Worm (Caenorhabditis elegans) whole organism, L4 larva: Measurements from ENCODE around the gene C06A6.4.

ENCODE experiments used
- D1046.2 ChIP-seq: fragments of 200-800 bp; sonication (Bioruptor generic); IDR thresholded peaks from 2 replicates; pipeline ENCODE4 v1.3.6; 2022; ENCODE audit warnings: missing genetic modification characterization, missing compliant biosample characterization
- F10B5.3 ChIP-seq: sonication (generic microtip); optimal IDR thresholded peaks from 2 replicates; lab custom pipeline; 2016; ENCODE audit warnings: mild to moderate bottlenecking, missing genetic modification characterization, missing compliant biosample characterization
- F26F4.8 ChIP-seq: fragments of 200-800 bp; sonication (Bioruptor generic); conservative IDR thresholded peaks from 2 replicates; pipeline ENCODE4 v1.3.6; 2022; ENCODE audit warnings: missing genetic modification characterization, missing compliant biosample characterization
- F44E2.7 ChIP-seq: fragments of 200-800 bp; sonication (Bioruptor generic); IDR thresholded peaks from 2 replicates; pipeline ENCODE4 v2.1.2; 2022; ENCODE audit warnings: missing genetic modification characterization, missing compliant biosample characterization
- F49E8.2 ChIP-seq: sonication (generic microtip); optimal IDR thresholded peaks from 2 replicates; lab custom pipeline; 2016; ENCODE audit warnings: missing compliant biosample characterization, mild to moderate bottlenecking, missing genetic modification characterization, borderline replicate concordance
- Y105C5A.15 ChIP-seq: fragments of 200-800 bp; sonication (Bioruptor generic); IDR thresholded peaks from 2 replicates; pipeline ENCODE4 v1.3.6; 2022; ENCODE audit warnings: missing genetic modification characterization, missing compliant biosample characterization
- Y5F2A.4 ChIP-seq: fragments of 200-800 bp; sonication (Bioruptor generic); optimal IDR thresholded peaks from 2 replicates; lab custom pipeline; 2018; ENCODE audit warnings: mild to moderate bottlenecking, missing genetic modification characterization, missing compliant biosample characterization
- Y75B8A.6 ChIP-seq: fragments of 200-800 bp; sonication (Bioruptor generic); IDR thresholded peaks from 2 replicates; pipeline ENCODE4 v1.3.6; 2022; ENCODE audit warnings: missing genetic modification reagents, missing genetic modification characterization, missing compliant biosample characterization
- ZK546.5 ChIP-seq, 2 experiments: sonication (generic microtip); optimal IDR thresholded peaks; 2 replicates each; lab custom pipeline; 2017; ENCODE audit warnings: missing biosample characterization in 2 of 2, missing genetic modification characterization in 2 of 2
- aha-1 ChIP-seq: fragments of 150-350 bp; peaks from one replicate; lab custom pipeline; 2014; ENCODE audit warnings: missing biosample characterization, missing genetic modification characterization
- ama-1 ChIP-seq: fragments of 150-350 bp; optimal IDR thresholded peaks from 2 replicates; lab custom pipeline; 2014; ENCODE audit warnings: inconsistent platforms, mixed read lengths
- attf-4 ChIP-seq: sonication (generic microtip); optimal IDR thresholded peaks from 3 replicates; lab custom pipeline; 2017; ENCODE audit warnings: missing biosample characterization, missing genetic modification characterization
- ceh-20 ChIP-seq: fragments of 200-800 bp; sonication (Bioruptor generic); IDR thresholded peaks from 2 replicates; pipeline ENCODE4 v1.3.6; 2022; ENCODE audit warnings: missing genetic modification reagents, missing genetic modification characterization, missing compliant biosample characterization
- ceh-28 ChIP-seq: fragments of 150-350 bp; optimal IDR thresholded peaks from 2 replicates; lab custom pipeline; 2014; ENCODE audit warnings: missing biosample characterization, missing genetic modification reagents, missing genetic modification characterization
- ceh-32 ChIP-seq: sonication (generic microtip); optimal IDR thresholded peaks from 2 replicates; lab custom pipeline; 2016; ENCODE audit warnings: mild to moderate bottlenecking, missing genetic modification characterization, missing compliant biosample characterization; ENCODE audit not compliant: poor library complexity
- ceh-62 ChIP-seq: sonication (generic microtip); optimal IDR thresholded peaks from 2 replicates; lab custom pipeline; 2017; ENCODE audit warnings: missing biosample characterization, missing genetic modification characterization
- ceh-82 ChIP-seq: sonication (generic microtip); optimal IDR thresholded peaks from 2 replicates; lab custom pipeline; 2017; ENCODE audit warnings: missing biosample characterization, missing genetic modification characterization
- ctbp-1 ChIP-seq: fragments of 200-800 bp; sonication (Bioruptor generic); IDR thresholded peaks from 2 replicates; pipeline ENCODE4 v1.3.6; 2022; ENCODE audit warnings: missing genetic modification reagents, missing genetic modification characterization, missing compliant biosample characterization
- daf-12 ChIP-seq: fragments of 150-350 bp; optimal IDR thresholded peaks from 2 replicates; lab custom pipeline; 2014; ENCODE audit warnings: missing biosample characterization, missing genetic modification reagents, missing genetic modification characterization
- daf-16 ChIP-seq, 3 experiments: sonication (generic microtip); optimal IDR thresholded peaks; 2 replicates each; lab custom pipeline; 2016 to 2017; ENCODE audit warnings: missing genetic modification characterization in 3 of 3, missing genetic modification reagents in 3 of 3, mild to moderate bottlenecking in 2 of 3, missing compliant biosample characterization in 2 of 3, missing biosample characterization in 1 of 3, moderate library complexity in 1 of 3
- daf-19 ChIP-seq: fragments of 200-800 bp; sonication (Bioruptor generic); conservative IDR thresholded peaks from 2 replicates; pipeline ENCODE4 v1.3.6; 2022; ENCODE audit warnings: missing genetic modification characterization, missing compliant biosample characterization
- daf-8 ChIP-seq: fragments of 200-800 bp; sonication (Bioruptor generic); IDR thresholded peaks from 2 replicates; pipeline ENCODE4 v1.3.6; 2022; ENCODE audit warnings: missing genetic modification characterization, missing compliant biosample characterization
- dpl-1 ChIP-seq: fragments of 150-350 bp; optimal IDR thresholded peaks from 2 replicates; lab custom pipeline; 2014; ENCODE audit warnings: missing biosample characterization, missing genetic modification reagents, missing genetic modification characterization
- dve-1 ChIP-seq: sonication (generic microtip); optimal IDR thresholded peaks from 2 replicates; lab custom pipeline; 2017; ENCODE audit warnings: antibody characterized with exemption, mild to moderate bottlenecking, missing genetic modification characterization, missing compliant biosample characterization; ENCODE audit not compliant: insufficient read depth
- egl-43 ChIP-seq: fragments of 200-800 bp; sonication (Bioruptor generic); IDR thresholded peaks from 2 replicates; pipeline ENCODE4 v1.3.6; 2022; ENCODE audit warnings: missing genetic modification reagents, missing genetic modification characterization, missing compliant biosample characterization
- fkh-10 ChIP-seq: fragments of 150-350 bp; optimal IDR thresholded peaks from 2 replicates; lab custom pipeline; 2014; ENCODE audit warnings: missing biosample characterization, missing genetic modification reagents, missing genetic modification characterization
- hlh-30 ChIP-seq: sonication (generic microtip); optimal IDR thresholded peaks from 2 replicates; lab custom pipeline; 2017; ENCODE audit warnings: antibody characterized with exemption, mild to moderate bottlenecking, missing genetic modification characterization, missing compliant biosample characterization; ENCODE audit not compliant: insufficient read depth
- lim-7 ChIP-seq: fragments of 200-800 bp; sonication (Bioruptor generic); IDR thresholded peaks from 2 replicates; pipeline ENCODE4 v1.3.6; 2022; ENCODE audit warnings: missing genetic modification characterization, missing compliant biosample characterization
- lin-15B ChIP-seq: fragments of 150-350 bp; sonication (generic microtip); optimal IDR thresholded peaks from 3 replicates; lab custom pipeline; 2014; ENCODE audit warnings: missing biosample characterization, missing genetic modification characterization
- lin-29 ChIP-seq: fragments of 200-800 bp; sonication (Bioruptor generic); IDR thresholded peaks from 2 replicates; pipeline ENCODE4 v1.3.6; 2022; ENCODE audit warnings: missing genetic modification reagents, missing genetic modification characterization, missing compliant biosample characterization
- lin-39 ChIP-seq: fragments of 150-350 bp; optimal IDR thresholded peaks from 2 replicates; lab custom pipeline; 2014; ENCODE audit warnings: missing biosample characterization, missing genetic modification reagents, missing genetic modification characterization
- lir-3 ChIP-seq: sonication (generic microtip); optimal IDR thresholded peaks from 2 replicates; lab custom pipeline; 2016; ENCODE audit warnings: mild to moderate bottlenecking, missing genetic modification characterization, missing compliant biosample characterization
- lsy-2 ChIP-seq, 2 experiments: fragments of 150-350 bp in 1 of 2; sonication (generic microtip) in 1 of 2; optimal IDR thresholded peaks; 2 replicates each; lab custom pipeline; 2014 to 2017; ENCODE audit warnings: missing biosample characterization in 2 of 2, missing genetic modification characterization in 2 of 2
- mdl-1 ChIP-seq, 2 experiments: fragments of 150-350 bp in 1 of 2; sonication (generic microtip) in 1 of 2; optimal IDR thresholded peaks; 2 replicates each; lab custom pipeline; 2014 to 2017; ENCODE audit warnings: missing biosample characterization in 2 of 2, missing genetic modification characterization in 2 of 2
- mxl-2 ChIP-seq: fragments of 200-800 bp; sonication (Bioruptor generic); conservative IDR thresholded peaks from 2 replicates; pipeline ENCODE4 v1.3.6; 2022; ENCODE audit warnings: missing genetic modification reagents, missing genetic modification characterization, missing compliant biosample characterization
- mxl-3 ChIP-seq: fragments of 200-800 bp; sonication (Bioruptor generic); optimal IDR thresholded peaks from 2 replicates; lab custom pipeline; 2018; ENCODE audit warnings: mild to moderate bottlenecking, missing genetic modification characterization, missing compliant biosample characterization
- nhr-41 ChIP-seq: fragments of 200-800 bp; sonication (Bioruptor generic); IDR thresholded peaks from 2 replicates; pipeline ENCODE4 v1.3.6; 2022; ENCODE audit warnings: missing genetic modification reagents, missing genetic modification characterization, missing compliant biosample characterization
- nhr-42 ChIP-seq: fragments of 200-800 bp; sonication (Bioruptor generic); IDR thresholded peaks from 2 replicates; pipeline ENCODE4 v1.3.6; 2022; ENCODE audit warnings: missing genetic modification characterization, missing compliant biosample characterization
- pha-4 ChIP-seq, 2 experiments: fragments of 150-350 bp in 1 of 2; fragments of 200-800 bp in 1 of 2; sonication (Bioruptor generic) in 1 of 2; IDR thresholded peaks in 1 of 2; optimal IDR thresholded peaks in 1 of 2; 2 replicates each; pipeline versions ENCODE4 v1.3.6 to Lab custom; 2014 to 2022; ENCODE audit warnings: missing genetic modification characterization in 2 of 2, missing genetic modification reagents in 2 of 2, missing biosample characterization in 1 of 2, missing compliant biosample characterization in 1 of 2
- php-3 ChIP-seq: fragments of 200-800 bp; sonication (Bioruptor generic); IDR thresholded peaks from 2 replicates; pipeline ENCODE4 v1.3.6; 2022; ENCODE audit warnings: missing genetic modification reagents, missing genetic modification characterization, missing compliant biosample characterization
- skn-1 ChIP-seq: fragments of 150-350 bp; optimal IDR thresholded peaks from 2 replicates; lab custom pipeline; 2014; ENCODE audit warnings: missing biosample characterization, missing genetic modification characterization
- snpc-1.2 ChIP-seq: fragments of 200-800 bp; sonication (Bioruptor generic); IDR thresholded peaks from 2 replicates; pipeline ENCODE4 v1.3.6; 2022; ENCODE audit warnings: missing genetic modification reagents, missing genetic modification characterization, missing compliant biosample characterization
- snpc-4 ChIP-seq: fragments of 150-350 bp; optimal IDR thresholded peaks from 2 replicates; lab custom pipeline; 2014; ENCODE audit warnings: missing biosample characterization, missing genetic modification characterization
- spr-3 ChIP-seq: fragments of 200-800 bp; sonication (Bioruptor generic); optimal IDR thresholded peaks from 2 replicates; lab custom pipeline; 2018; ENCODE audit warnings: mild to moderate bottlenecking, missing genetic modification characterization, missing compliant biosample characterization
- tag-97 ChIP-seq: fragments of 200-800 bp; sonication (Bioruptor generic); IDR thresholded peaks from 2 replicates; pipeline ENCODE4 v1.3.6; 2022; ENCODE audit warnings: missing genetic modification characterization, missing compliant biosample characterization
- unc-130 ChIP-seq: sonication (generic microtip); optimal IDR thresholded peaks from 2 replicates; lab custom pipeline; 2016; ENCODE audit warnings: missing genetic modification reagents, missing genetic modification characterization, missing compliant biosample characterization
- zfp-3 ChIP-seq: fragments of 200-800 bp; sonication (Bioruptor generic); conservative IDR thresholded peaks from 2 replicates; pipeline ENCODE4 v1.3.6; 2022; ENCODE audit warnings: missing genetic modification reagents, missing genetic modification characterization, missing compliant biosample characterization
- ztf-11 ChIP-seq: fragments of 150-350 bp; optimal IDR thresholded peaks from 2 replicates; lab custom pipeline; 2014; ENCODE audit warnings: missing biosample characterization, missing genetic modification characterization
- ztf-7 ChIP-seq: fragments of 150-350 bp; optimal IDR thresholded peaks from 2 replicates; lab custom pipeline; 2014; ENCODE audit warnings: missing biosample characterization, missing genetic modification characterization

Gene C06A6.4

ce11 chrIV:7790801-7791588 is 38.1 kb downstream of the C06A6.4 start, which contains the start of gene rsp-6 (continued):
- TF ChIP-seq F49E8.2 (no peak), ceh-20 (no peak), lin-29 (no peak), F10B5.3 (tag; lab: Kevin White, UChicago) (no peak), php-3 (GFP tag; lab: Robert Waterston, UW) (no peak), nhr-42 (no peak), zfp-3 (GFP tag; lab: Robert Waterston, UW) (0 out of 2 replicates have a peak, but pooled peaks have one; percentile 33), hlh-30 (tag; lab: Kevin White, UChicago) (peak; percentile 84), unc-130 (GFP tag; lab: Kevin White, UChicago) (peak; percentile 74), mxl-2 (GFP tag; lab: Robert Waterston, UW) (no peak), snpc-4 (tag; lab: Kevin White, UChicago) (no peak), daf-19 (GFP tag; lab: Robert Waterston, UW) (no peak), D1046.2 (GFP tag; lab: Robert Waterston, UW) (peak; percentile 99), mdl-1 (tag; optimal IDR thresholded peaks at IDR 0.05; lab: Kevin White, UChicago) (peak in 1 of 2 experiments; percentile 59), ztf-7 (no peak), daf-8 (GFP tag; lab: Robert Waterston, UW) (no peak), lsy-2 (tag; optimal IDR thresholded peaks at IDR 0.05; lab: Kevin White, UChicago) (peak; percentile 97 to 99), lin-39 (no peak), daf-16 (GFP tag; optimal IDR thresholded peaks at IDR 0.05; lab: Kevin White, UChicago) (peak in 1 of 2 experiments; percentile 1), daf-16 (tag; optimal IDR thresholded peaks at IDR 0.05; lab: Kevin White, UChicago) (peak; percentile 77), lim-7 (GFP tag; lab: Robert Waterston, UW) (no peak), Y75B8A.6 (GFP tag; lab: Robert Waterston, UW) (no peak), daf-12 (tag; lab: Kevin White, UChicago) (no peak), ctbp-1 (GFP tag; lab: Robert Waterston, UW) (peak; percentile 41; the same call in 1 of the 2 replicates), F26F4.8 (GFP tag; lab: Robert Waterston, UW) (no peak), skn-1 (tag; lab: Kevin White, UChicago) (no peak), mxl-3 (GFP tag; lab: Kevin White, UChicago) (peak; percentile 62), fkh-10 (GFP tag; lab: Kevin White, UChicago) (peak; percentile 50), ceh-32 (tag; lab: Kevin White, UChicago) (no peak), snpc-1.2 (0 out of 2 replicates have a peak, but pooled peaks have one; percentile 14), dve-1 (peak; percentile 90), Y5F2A.4 (GFP tag; lab: Kevin White, UChicago) (no peak), attf-4 (tag; lab: Kevin White, UChicago) (no peak), F44E2.7 (GFP tag; lab: Robert Waterston, UW) (no peak), aha-1 (tag; lab: Kevin White, UChicago) (peak; percentile 96), pha-4 (GFP tag; IDR thresholded peaks at IDR 0.05; lab: Robert Waterston, UW) (peak; percentile 61), pha-4 (tag; optimal IDR thresholded peaks at IDR 0.05; lab: Kevin White, UChicago) (peak; percentile 43), nhr-41 (GFP tag; lab: Robert Waterston, UW) (no peak), lin-15B (tag; lab: Kevin White, UChicago) (peak; percentile 51), spr-3 (GFP tag; lab: Kevin White, UChicago) (no peak), ama-1 (lab: Kevin White, UChicago) (peak; percentile 73), ceh-82 (tag; lab: Kevin White, UChicago) (no peak), ZK546.5 (tag; optimal IDR thresholded peaks at IDR 0.05; lab: Kevin White, UChicago) (no peak), ceh-28 (no peak), egl-43 (GFP tag; lab: Robert Waterston, UW) (no peak), tag-97 (no peak), Y105C5A.15 (GFP tag; lab: Robert Waterston, UW) (0 out of 2 replicates have a peak, but pooled peaks have one; percentile 51), ceh-62 (tag; lab: Kevin White, UChicago) (no peak), dpl-1 (GFP tag; lab: Kevin White, UChicago) (peak; percentile 92), ztf-11 (tag; lab: Kevin White, UChicago) (no peak), lir-3 (no peak)
